Fruit fly (Drosophila melanogaster) whole organism: ENCODE measurements around the gene CG3397.

ENCODE experiments used
- CG8478 ChIP-seq: fragments of >200 bp; optimal IDR thresholded peaks from 2 replicates; lab custom pipeline; 2018; ENCODE audit warnings: inconsistent platforms
- pan ChIP-seq: fragments of >200 bp; optimal IDR thresholded peaks from 2 replicates; lab custom pipeline; 2017
- psq ChIP-seq: fragments of >200 bp; optimal IDR thresholded peaks from 2 replicates; lab custom pipeline; 2017
- usp ChIP-seq: fragments of >200 bp; optimal IDR thresholded peaks from 2 replicates; lab custom pipeline; 2017; ENCODE audit warnings: missing biosample characterization, missing genetic modification characterization, mixed read lengths

- TF ChIP-seq psq (lab: Kevin White, UChicago) = no peak
- TF ChIP-seq pan = no peak
- TF ChIP-seq CG8478 (lab: Kevin White, UChicago) = no peak
- TF ChIP-seq usp (GFP tag; lab: Kevin White, UChicago) = no peak
Observed at dm6 chr3R:12010202-12010824, 26.0 kb upstream of the CG3397 start, which contains the start of the genes KLHL18 and GCC185.
